Fruit fly (Drosophila melanogaster) whole organism, embryonic: Measurements from ENCODE around the gene CG15141.
A peak's percentile ranks its signal among the peaks of the same experiment; 100 is the strongest.

Experiments used
- Aef1 ChIP-seq: fragments of 200-800 bp; sonication (Bioruptor generic); IDR thresholded peaks from 3 replicates; pipeline ENCODE4 v1.3.6; 2022; ENCODE audit warnings: missing biosample characterization, missing genetic modification characterization
- Atf-2 ChIP-seq: fragments of 200-800 bp; sonication (Bioruptor generic); optimal IDR thresholded peaks from 2 replicates; lab custom pipeline; 2016; ENCODE audit warnings: missing biosample characterization, missing genetic modification characterization
- CG10565 ChIP-seq: fragments of 200-800 bp; sonication (Bioruptor generic); optimal IDR thresholded peaks from 3 replicates; lab custom pipeline; 2016; ENCODE audit warnings: missing biosample characterization, mild to moderate bottlenecking, missing genetic modification characterization
- CG12071 ChIP-seq: fragments of 200-800 bp; sonication (Bioruptor generic); optimal IDR thresholded peaks from 3 replicates; lab custom pipeline; 2018; ENCODE audit warnings: missing biosample characterization, mild to moderate bottlenecking, missing genetic modification characterization
- CG13624 ChIP-seq: fragments of 200-800 bp; sonication (Bioruptor generic); optimal IDR thresholded peaks from 2 replicates; lab custom pipeline; 2016; ENCODE audit warnings: missing biosample characterization, missing genetic modification characterization
- CG14860 ChIP-seq: fragments of 200-800 bp; sonication (Bioruptor generic); IDR thresholded peaks from 3 replicates; pipeline ENCODE4 v1.3.6; 2022; ENCODE audit warnings: missing biosample characterization, missing genetic modification characterization; ENCODE audit not compliant: partially characterized antibody
- CG15514 ChIP-seq: fragments of 200-800 bp; sonication (Bioruptor generic); optimal IDR thresholded peaks from 3 replicates; lab custom pipeline; 2017; ENCODE audit warnings: missing biosample characterization, missing genetic modification characterization, mild to moderate bottlenecking, moderate library complexity, missing genetic modification reagents
- CG1602 ChIP-seq: fragments of 200-800 bp; sonication (Bioruptor generic); optimal IDR thresholded peaks from 3 replicates; lab custom pipeline; 2016; ENCODE audit warnings: missing biosample characterization, missing genetic modification characterization
- CG16813 ChIP-seq: fragments of 200-800 bp; sonication (Bioruptor generic); IDR thresholded peaks from 3 replicates; pipeline ENCODE4 v1.3.6; 2022; ENCODE audit warnings: missing biosample characterization, missing genetic modification characterization; ENCODE audit not compliant: partially characterized antibody
- CG17186 ChIP-seq: fragments of 200-800 bp; sonication (Bioruptor generic); optimal IDR thresholded peaks from 3 replicates; lab custom pipeline; 2017; ENCODE audit warnings: missing biosample characterization, missing genetic modification reagents, missing genetic modification characterization
- CG17361 ChIP-seq: fragments of 200-800 bp; sonication (Bioruptor generic); IDR thresholded peaks from 3 replicates; pipeline ENCODE4 v1.3.6; 2022; ENCODE audit warnings: missing biosample characterization, missing genetic modification characterization
- CG18476 ChIP-seq: fragments of 200-800 bp; sonication (Bioruptor generic); optimal IDR thresholded peaks from 2 replicates; lab custom pipeline; 2016; ENCODE audit warnings: missing biosample characterization, mild to moderate bottlenecking, missing genetic modification characterization
- CG2120 ChIP-seq: fragments of 200-800 bp; sonication (Bioruptor generic); optimal IDR thresholded peaks from 3 replicates; lab custom pipeline; 2016; ENCODE audit warnings: missing biosample characterization, missing genetic modification characterization
- CG32532 ChIP-seq: fragments of 200-800 bp; sonication (Bioruptor generic); IDR thresholded peaks from 2 replicates; pipeline ENCODE4 v1.3.6; 2022; ENCODE audit warnings: missing biosample characterization, missing genetic modification characterization
- CG33213 ChIP-seq: fragments of 200-800 bp; sonication (Bioruptor generic); optimal IDR thresholded peaks from 3 replicates; lab custom pipeline; 2016; ENCODE audit warnings: missing biosample characterization, missing genetic modification characterization
- CG33557 ChIP-seq: fragments of 200-800 bp; sonication (Bioruptor generic); optimal IDR thresholded peaks from 2 replicates; lab custom pipeline; 2019; ENCODE audit warnings: missing biosample characterization, mild to moderate bottlenecking, missing genetic modification characterization, moderate library complexity
- CG34224 ChIP-seq: fragments of 200-800 bp; sonication (Bioruptor generic); IDR thresholded peaks from 3 replicates; pipeline ENCODE4 v1.3.6; 2022; ENCODE audit warnings: missing biosample characterization, missing genetic modification characterization; ENCODE audit not compliant: partially characterized antibody
- CG34422 ChIP-seq: fragments of 200-800 bp; sonication (Bioruptor generic); IDR thresholded peaks from 3 replicates; pipeline ENCODE4 v1.3.6; 2022; ENCODE audit warnings: missing biosample characterization, missing genetic modification characterization
- CG3838 ChIP-seq: fragments of 200-800 bp; sonication (Bioruptor generic); optimal IDR thresholded peaks from 3 replicates; lab custom pipeline; 2016; ENCODE audit warnings: missing biosample characterization, missing genetic modification characterization
- CG4820 ChIP-seq: fragments of 200-800 bp; sonication (Bioruptor generic); optimal IDR thresholded peaks from 3 replicates; lab custom pipeline; 2016; ENCODE audit warnings: missing biosample characterization, missing genetic modification characterization
- CG5245 ChIP-seq: fragments of 200-800 bp; sonication (Bioruptor generic); optimal IDR thresholded peaks from 3 replicates; lab custom pipeline; 2016; ENCODE audit warnings: missing biosample characterization, missing genetic modification characterization
- E2f1 ChIP-seq: fragments of 200-800 bp; sonication (Bioruptor generic); IDR thresholded peaks from 2 replicates; pipeline ENCODE4 v1.3.6; 2022; ENCODE audit warnings: missing biosample characterization, missing genetic modification characterization
- Eip74EF ChIP-seq, 2 experiments: fragments of 200-800 bp in 1 of 2; fragments of >200 bp in 1 of 2; sonication (Bioruptor generic) in 1 of 2; optimal IDR thresholded peaks; 2 replicates each; lab custom pipeline; 2017 to 2019; ENCODE audit warnings: missing biosample characterization in 2 of 2, missing genetic modification characterization in 2 of 2, mild to moderate bottlenecking in 1 of 2, moderate library complexity in 1 of 2
- Fer2 ChIP-seq: fragments of 200-800 bp; sonication (Bioruptor generic); optimal IDR thresholded peaks from 2 replicates; lab custom pipeline; 2018; ENCODE audit warnings: missing biosample characterization, mild to moderate bottlenecking, missing genetic modification characterization, moderate library complexity
- HLH4C ChIP-seq: fragments of 200-800 bp; sonication (Bioruptor generic); IDR thresholded peaks from 3 replicates; pipeline ENCODE4 v1.3.6; 2022; ENCODE audit warnings: missing biosample characterization, missing genetic modification characterization; ENCODE audit not compliant: partially characterized antibody
- HLHmδ ChIP-seq: fragments of 200-800 bp; sonication (Bioruptor generic); optimal IDR thresholded peaks from 2 replicates; lab custom pipeline; 2018; ENCODE audit warnings: missing biosample characterization, mild to moderate bottlenecking, missing genetic modification characterization, moderate library complexity
- Hey ChIP-seq: fragments of 200-800 bp; sonication (Bioruptor generic); optimal IDR thresholded peaks from 3 replicates; lab custom pipeline; 2018; ENCODE audit warnings: missing biosample characterization, mild to moderate bottlenecking, missing genetic modification characterization
- Nf-YB ChIP-seq: fragments of 200-800 bp; sonication (Bioruptor generic); optimal IDR thresholded peaks from 3 replicates; lab custom pipeline; 2019; ENCODE audit warnings: missing biosample characterization, mild to moderate bottlenecking, missing genetic modification characterization, moderate library complexity
- NfI ChIP-seq: fragments of 200-800 bp; sonication (Bioruptor generic); optimal IDR thresholded peaks from 3 replicates; lab custom pipeline; 2018; ENCODE audit warnings: missing biosample characterization, mild to moderate bottlenecking, missing genetic modification characterization, moderate library complexity
- Optix ChIP-seq: fragments of 200-800 bp; sonication (Bioruptor generic); IDR thresholded peaks from 3 replicates; pipeline ENCODE4 v1.3.6; 2022; ENCODE audit warnings: missing biosample characterization, missing genetic modification characterization
- Pdp1 ChIP-seq, 2 experiments: fragments of 200-800 bp; sonication (Bioruptor generic); optimal IDR thresholded peaks; 3 replicates each; lab custom pipeline; 2016; ENCODE audit warnings: missing biosample characterization in 2 of 2, missing genetic modification characterization in 2 of 2, mild to moderate bottlenecking in 1 of 2, moderate library complexity in 1 of 2
- ara ChIP-seq: fragments of 200-800 bp; sonication (Bioruptor generic); IDR thresholded peaks from 2 replicates; pipeline ENCODE4 v1.3.6; 2022; ENCODE audit warnings: missing biosample characterization, missing genetic modification characterization
- bab2 ChIP-seq: fragments of 200-800 bp; sonication (Bioruptor generic); optimal IDR thresholded peaks from 2 replicates; lab custom pipeline; 2016; ENCODE audit warnings: missing biosample characterization, missing genetic modification characterization
- bigmax ChIP-seq: fragments of 200-800 bp; sonication (Bioruptor generic); optimal IDR thresholded peaks from 2 replicates; lab custom pipeline; 2018; ENCODE audit warnings: missing biosample characterization, mild to moderate bottlenecking, missing genetic modification characterization
- chn ChIP-seq: fragments of 200-800 bp; sonication (Bioruptor generic); optimal IDR thresholded peaks from 2 replicates; lab custom pipeline; 2016; ENCODE audit warnings: missing biosample characterization, missing genetic modification characterization
- fru ChIP-seq: fragments of >200 bp; optimal IDR thresholded peaks from 2 replicates; lab custom pipeline; 2017
- lbe ChIP-seq: fragments of 200-800 bp; sonication (Bioruptor generic); optimal IDR thresholded peaks from 2 replicates; lab custom pipeline; 2016; ENCODE audit warnings: missing biosample characterization, mild to moderate bottlenecking, missing genetic modification characterization
- maf-S ChIP-seq: fragments of 200-800 bp; sonication (Bioruptor generic); optimal IDR thresholded peaks from 2 replicates; lab custom pipeline; 2016; ENCODE audit warnings: missing biosample characterization, missing genetic modification characterization
- nmo ChIP-seq: fragments of 200-800 bp; sonication (Bioruptor generic); optimal IDR thresholded peaks from 2 replicates; lab custom pipeline; 2018; ENCODE audit warnings: missing biosample characterization, mild to moderate bottlenecking, missing genetic modification characterization, moderate library complexity
- psq ChIP-seq: fragments of 200-800 bp; sonication (Bioruptor generic); optimal IDR thresholded peaks from 2 replicates; lab custom pipeline; 2017; ENCODE audit warnings: missing biosample characterization, missing genetic modification characterization
- pzg ChIP-seq: fragments of 200-800 bp; sonication (Bioruptor generic); optimal IDR thresholded peaks from 3 replicates; lab custom pipeline; 2018; ENCODE audit warnings: missing biosample characterization, mild to moderate bottlenecking, missing genetic modification characterization, moderate library complexity
- rib ChIP-seq: fragments of 200-800 bp; sonication (Bioruptor generic); IDR thresholded peaks from 2 replicates; pipeline ENCODE4 v1.3.6; 2022; ENCODE audit warnings: missing biosample characterization, missing genetic modification characterization
- sc ChIP-seq, 3 experiments: fragments of >200 bp in 2 of 3; fragments of 200-800 bp in 1 of 3; sonication (Bioruptor generic) in 1 of 3; optimal IDR thresholded peaks; 2 replicates in 2 of 3; 3 replicates in 1 of 3; lab custom pipeline; 2017; ENCODE audit warnings: mild to moderate bottlenecking in 1 of 3, missing biosample characterization in 1 of 3, missing genetic modification characterization in 1 of 3, missing genetic modification reagents in 1 of 3
- sens-2 ChIP-seq: fragments of 200-800 bp; sonication (Bioruptor generic); IDR thresholded peaks from 2 replicates; pipeline ENCODE4 v1.3.6; 2022; ENCODE audit warnings: missing biosample characterization, missing genetic modification characterization
- shn ChIP-seq: fragments of 200-800 bp; sonication (Bioruptor generic); optimal IDR thresholded peaks from 3 replicates; lab custom pipeline; 2016; ENCODE audit warnings: missing biosample characterization, missing genetic modification characterization
- sima ChIP-seq: fragments of 200-800 bp; sonication (Bioruptor generic); optimal IDR thresholded peaks from 2 replicates; lab custom pipeline; 2016; ENCODE audit warnings: missing biosample characterization, missing genetic modification characterization
- sisA ChIP-seq: fragments of 200-800 bp; sonication (Bioruptor generic); IDR thresholded peaks from 2 replicates; pipeline ENCODE4 v1.3.6; 2022; ENCODE audit warnings: missing biosample characterization, missing genetic modification characterization
- sob ChIP-seq: fragments of 200-800 bp; sonication (Bioruptor generic); IDR thresholded peaks from 2 replicates; pipeline ENCODE4 v1.3.6; 2022; ENCODE audit warnings: missing biosample characterization, missing genetic modification characterization
- wek ChIP-seq: fragments of 200-800 bp; sonication (Bioruptor generic); optimal IDR thresholded peaks from 3 replicates; lab custom pipeline; 2018; ENCODE audit warnings: missing biosample characterization, mild to moderate bottlenecking, missing genetic modification characterization, moderate library complexity

CG15141 gene

dm6 chr2L:17383588-17384308, 26.7 kb upstream of the CG15141 start, which contains the start of gene Lrch (continued):
- TF ChIP-seq CG14860 (GFP tag; lab: Robert Waterston, UW) (peak; percentile 72), shn (no peak), CG12071 (GFP tag; lab: Kevin White, UChicago) (peak; percentile 45), HLHmδ (peak; percentile 87), chn (GFP tag; lab: Kevin White, UChicago) (no peak), bigmax (GFP tag; lab: Kevin White, UChicago) (no peak), Fer2 (tag; lab: Kevin White, UChicago) (no peak), sc (optimal IDR thresholded peaks at IDR 0.05; lab: Kevin White, UChicago) (no peak), sc (GFP tag; optimal IDR thresholded peaks at IDR 0.05; lab: Kevin White, UChicago) (no peak), CG32532 (GFP tag; lab: Robert Waterston, UW) (no peak), HLH4C (peak; percentile 71), CG3838 (GFP tag; lab: Kevin White, UChicago) (no peak), CG17186 (GFP tag; lab: Kevin White, UChicago) (peak; percentile 78), CG5245 (GFP tag; lab: Kevin White, UChicago) (peak; percentile 22), CG2120 (GFP tag; lab: Kevin White, UChicago) (no peak), rib (GFP tag; lab: Robert Waterston, UW) (0 out of 2 replicates have a peak, but pooled peaks have one; percentile 21), bab2 (GFP tag; lab: Kevin White, UChicago) (no peak), maf-S (no peak), CG4820 (GFP tag; lab: Kevin White, UChicago) (no peak), Optix (GFP tag; lab: Robert Waterston, UW) (0 out of 3 replicates have a peak, but pooled peaks have one; percentile 47), lbe (GFP tag; lab: Kevin White, UChicago) (no peak), Hey (tag; lab: Kevin White, UChicago) (peak; percentile 5), CG13624 (no peak), E2f1 (GFP tag; lab: Robert Waterston, UW) (no peak), wek (no peak), CG15514 (GFP tag; lab: Kevin White, UChicago) (peak; percentile 38), Aef1 (GFP tag; lab: Robert Waterston, UW) (no peak), Eip74EF (GFP tag; optimal IDR thresholded peaks at IDR 0.05; lab: Kevin White, UChicago) (peak in 1 of 2 experiments; percentile 53), CG18476 (no peak), Nf-YB (no peak), ara (GFP tag; lab: Robert Waterston, UW) (0 out of 2 replicates have a peak, but pooled peaks have one; percentile 34), CG33557 (GFP tag; lab: Kevin White, UChicago) (peak; percentile 47), CG17361 (GFP tag; lab: Robert Waterston, UW) (no peak), CG10565 (GFP tag; lab: Kevin White, UChicago) (no peak), CG1602 (GFP tag; lab: Kevin White, UChicago) (no peak), sens-2 (GFP tag; lab: Robert Waterston, UW) (no peak), Pdp1 (GFP tag; optimal IDR thresholded peaks at IDR 0.05; lab: Kevin White, UChicago) (no peak), sisA (no peak), sob (GFP tag; lab: Robert Waterston, UW) (peak; percentile 53; the same call in 1 of the 2 replicates), fru (lab: Kevin White, UChicago) (no peak), NfI (GFP tag; lab: Kevin White, UChicago) (no peak), psq (GFP tag; lab: Kevin White, UChicago) (peak; percentile 78), Atf-2 (GFP tag; lab: Kevin White, UChicago) (no peak), sima (GFP tag; lab: Kevin White, UChicago) (no peak), pzg (GFP tag; lab: Kevin White, UChicago) (peak; percentile 50), CG34422 (GFP tag; lab: Robert Waterston, UW) (peak; percentile 76; the same call in 1 of the 3 replicates), CG34224 (GFP tag; lab: Robert Waterston, UW) (peak; percentile 60), nmo (no peak), CG16813 (GFP tag; lab: Robert Waterston, UW) (peak; percentile 61), CG33213 (GFP tag; lab: Kevin White, UChicago) (peak; percentile 26)
